Worm (Caenorhabditis elegans): ENCODE measurements around the gene F55G7.1.

The F55G7.1 gene

DNA sequence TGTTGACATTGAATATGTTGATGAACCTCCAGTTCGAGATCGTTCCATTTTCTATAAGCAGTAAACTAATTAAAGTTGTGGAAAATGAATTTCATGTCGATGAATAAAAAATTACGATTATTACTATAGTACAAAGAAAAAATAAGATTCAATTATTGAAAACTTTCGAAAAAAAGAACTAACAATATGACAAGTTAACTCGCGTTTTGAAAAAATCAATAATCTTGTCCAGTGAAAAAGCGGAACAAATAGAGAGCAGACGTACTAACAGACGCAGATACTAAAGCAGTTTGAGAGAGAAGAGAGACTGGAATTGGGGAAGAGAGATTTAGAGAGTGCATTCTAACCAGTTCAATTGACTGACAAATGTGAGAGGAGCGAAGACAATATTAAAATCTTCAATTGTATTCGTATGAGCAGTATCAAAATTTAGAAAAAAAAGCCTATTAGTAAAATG, 50.4 kb downstream of the F55G7.1 start, which contains the start of gene set-6 (continued):
- no peak for TF ChIP-seq unc-30 (tag; optimal IDR thresholded peaks at IDR 0.05)
- peak in 1 of 2 experiments; percentile 7 for TF ChIP-seq lin-35 (GFP tag; optimal IDR thresholded peaks at IDR 0.05)
- TF ChIP-seq lin-13 (GFP tag; optimal IDR thresholded peaks at IDR 0.05), result no peak
- TF ChIP-seq ceh-82 (tag; optimal IDR thresholded peaks at IDR 0.05), result peak in 2 of 3 experiments; percentile 17 to 30
- TF ChIP-seq mep-1 (tag; optimal IDR thresholded peaks at IDR 0.05), result peak; percentile 44
- TF ChIP-seq dsc-1 (tag; optimal IDR thresholded peaks at IDR 0.05), result no peak
- no peak for TF ChIP-seq hlh-17 (GFP tag; optimal IDR thresholded peaks at IDR 0.05; ENCODE audit: borderline replicate concordance)
- no peak for TF ChIP-seq egl-27 (tag; optimal IDR thresholded peaks at IDR 0.05)
- no peak for TF ChIP-seq nhr-237 (tag; optimal IDR thresholded peaks at IDR 0.05)
- no peak for TF ChIP-seq pax-3 (tag; optimal IDR thresholded peaks at IDR 0.05)
- no peak for TF ChIP-seq hlh-4 (tag; optimal IDR thresholded peaks at IDR 0.05)
- TF ChIP-seq hpl-2 (GFP tag; optimal IDR thresholded peaks at IDR 0.05), result no peak
- no peak for TF ChIP-seq Y116A8C.19 (tag; optimal IDR thresholded peaks at IDR 0.05; ENCODE audit: borderline replicate concordance)
- TF ChIP-seq egl-13 (tag; optimal IDR thresholded peaks at IDR 0.05), result no peak
- TF ChIP-seq aly-2 (tag; optimal IDR thresholded peaks at IDR 0.05), result no peak
- no peak for TF ChIP-seq ceh-88 (GFP tag; IDR thresholded peaks at IDR 0.05)
- no peak for TF ChIP-seq ama-1 (optimal IDR thresholded peaks at IDR 0.05)
- no peak for TF ChIP-seq ztf-11 (tag; optimal IDR thresholded peaks at IDR 0.05)
- no peak for TF ChIP-seq fkh-8 (tag; optimal IDR thresholded peaks at IDR 0.05)
- no peak for TF ChIP-seq mef-2 (tag; optimal IDR thresholded peaks at IDR 0.05)
- no peak for TF ChIP-seq lin-39 (tag; optimal IDR thresholded peaks at IDR 0.05)
- TF ChIP-seq lsy-2 (tag; optimal IDR thresholded peaks at IDR 0.05), result peak in 1 of 2 experiments; percentile 49
- TF ChIP-seq pag-3 (tag; optimal IDR thresholded peaks at IDR 0.05; ENCODE audit: borderline replicate concordance, insufficient read depth), result no peak
- TF ChIP-seq C04F5.9 (tag; optimal IDR thresholded peaks at IDR 0.05), result no peak
- no peak for TF ChIP-seq tlp-1 (tag; optimal IDR thresholded peaks at IDR 0.05)
- no peak for TF ChIP-seq ces-1 (GFP tag; optimal IDR thresholded peaks at IDR 0.05)
- TF ChIP-seq nhr-19 (GFP tag; conservative IDR thresholded peaks at IDR 0.05), result no peak
- no peak for TF ChIP-seq fkh-4 (tag; optimal IDR thresholded peaks at IDR 0.05; ENCODE audit: borderline replicate concordance)
- no peak for TF ChIP-seq nhr-77 (tag; optimal IDR thresholded peaks at IDR 0.05)
- no peak for TF ChIP-seq C16A3.4 (tag; optimal IDR thresholded peaks at IDR 0.05)

All from whole organism, L1 larva.